Worm (Caenorhabditis elegans): ENCODE results near the gene srw-120.
"Not testable (repeated sequence)": the region's sequence is repeated elsewhere in the genome, so short reads cannot be mapped to it uniquely, and the experiment has no call there.

The srw-120 gene

DNA sequence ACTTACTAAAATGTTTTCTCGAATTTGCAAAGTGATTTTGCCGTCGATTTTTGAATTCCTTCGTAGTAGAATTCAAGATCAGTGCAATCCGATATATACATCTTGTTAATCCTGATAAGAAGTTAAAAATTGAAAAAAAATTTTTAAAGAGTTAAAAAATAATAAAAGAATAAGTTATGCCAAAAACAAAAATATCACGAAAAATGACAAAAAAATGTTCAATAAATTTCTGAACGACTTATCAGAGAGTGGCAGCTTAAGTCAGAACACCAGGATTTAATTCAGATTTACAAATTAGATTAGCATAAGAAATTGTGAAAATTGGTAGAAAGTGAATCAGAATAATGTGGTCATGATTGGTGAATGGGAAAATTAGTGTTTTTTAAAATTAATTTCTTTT is 43.9 kb downstream of the srw-120 start, which contains the start of gene srw-122:
srw-122 (minus strand) TSS at position 101 of the 400 bp plus-strand sequence.
- not testable (repeated sequence) for TF ChIP-seq nhr-28 (tag; optimal IDR thresholded peaks at IDR 0.05); nhr-11 (tag; optimal IDR thresholded peaks at IDR 0.05); dpl-1 (GFP tag; optimal IDR thresholded peaks at IDR 0.05)

DNA sequence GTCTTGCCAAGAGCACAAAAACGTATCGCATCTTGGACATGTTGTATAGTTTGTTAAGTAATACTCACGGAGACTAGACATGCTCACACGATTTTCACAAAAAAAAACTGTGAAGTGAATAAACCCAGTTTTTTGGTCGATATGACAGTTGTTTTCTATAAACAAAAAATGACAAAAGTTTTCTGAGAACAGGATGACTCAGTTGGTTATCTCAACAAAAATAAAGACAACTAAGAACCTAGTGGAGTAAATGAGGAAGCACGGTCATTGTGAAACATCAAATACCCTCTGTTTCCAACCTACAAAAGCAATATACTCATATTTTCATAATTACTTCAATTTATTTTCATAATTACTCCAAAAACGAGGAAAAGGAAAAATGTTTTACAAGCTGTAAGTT is 50.4 kb downstream of the srw-120 start, which contains the start of gene srh-87:
srh-87 (minus strand) TSS at position 101 of the 400 bp plus-strand sequence.
- TF ChIP-seq ceh-8 (GFP tag; optimal IDR thresholded peaks at IDR 0.05): no peak
- no peak for TF ChIP-seq efl-1 (optimal IDR thresholded peaks at IDR 0.05)
- TF ChIP-seq efl-1 (GFP tag; optimal IDR thresholded peaks at IDR 0.05 in 1 of 2): no peak
- no peak for TF ChIP-seq sptf-1 (tag; optimal IDR thresholded peaks at IDR 0.05)
- no peak for TF ChIP-seq fkh-10 (GFP tag; optimal IDR thresholded peaks at IDR 0.05)
- TF ChIP-seq tbx-2 (tag; optimal IDR thresholded peaks at IDR 0.05): no peak
- TF ChIP-seq ceh-63 (GFP tag; optimal IDR thresholded peaks at IDR 0.05): no peak
- TF ChIP-seq nhr-237 (tag; optimal IDR thresholded peaks at IDR 0.05): no peak
- no peak for TF ChIP-seq nhr-19 (GFP tag; conservative IDR thresholded peaks at IDR 0.05)
- TF ChIP-seq hpl-2 (GFP tag; optimal IDR thresholded peaks at IDR 0.05): no peak
- TF ChIP-seq elt-2 (tag; optimal IDR thresholded peaks at IDR 0.05): no peak
- no peak for TF ChIP-seq mdl-1 (tag; optimal IDR thresholded peaks at IDR 0.05)
- TF ChIP-seq lin-35 (GFP tag; optimal IDR thresholded peaks at IDR 0.05): no peak
- no peak for TF ChIP-seq snpc-4 (tag; optimal IDR thresholded peaks at IDR 0.05)
- no peak for TF ChIP-seq nhr-28 (tag; optimal IDR thresholded peaks at IDR 0.05)
- TF ChIP-seq jun-1 (tag; optimal IDR thresholded peaks at IDR 0.05): no peak
- TF ChIP-seq pag-3 (tag; optimal IDR thresholded peaks at IDR 0.05; ENCODE audit: borderline replicate concordance, insufficient read depth): no peak

Data from whole organism, L1 larva.